Fruit fly (Drosophila melanogaster) whole organism, wandering third instar larva: ENCODE data around the gene CG2124.

Source experiments
- Abd-B ChIP-seq: fragments of >200 bp; optimal IDR thresholded peaks from 2 replicates; lab custom pipeline; 2017; ENCODE audit warnings: missing biosample characterization, missing genetic modification characterization
- CG32264 ChIP-seq: fragments of 200-800 bp; sonication (Bioruptor generic); optimal IDR thresholded peaks from 2 replicates; lab custom pipeline; 2016; ENCODE audit warnings: missing biosample characterization, missing genetic modification characterization
- CG9705 ChIP-seq: fragments of 200-800 bp; sonication (Bioruptor generic); optimal IDR thresholded peaks from 2 replicates; lab custom pipeline; 2018; ENCODE audit warnings: missing biosample characterization, mild to moderate bottlenecking, missing genetic modification characterization
- CrebA ChIP-seq: fragments of 200-800 bp; sonication (Bioruptor generic); optimal IDR thresholded peaks from 2 replicates; lab custom pipeline; 2016; ENCODE audit warnings: missing biosample characterization, mild to moderate bottlenecking, missing genetic modification characterization, borderline replicate concordance
- Dfd ChIP-seq: fragments of >200 bp; optimal IDR thresholded peaks from 2 replicates; lab custom pipeline; 2017; ENCODE audit warnings: missing biosample characterization, missing genetic modification characterization
- Dif ChIP-seq: fragments of 200-275, 200-300 bp; sonication (Bioruptor generic); optimal IDR thresholded peaks from 2 replicates; lab custom pipeline; 2018; ENCODE audit warnings: missing biosample characterization, missing genetic modification characterization; ENCODE audit not compliant: partially characterized antibody
- GATAd ChIP-seq: sonication (Bioruptor generic); optimal IDR thresholded peaks from 2 replicates; lab custom pipeline; 2016; ENCODE audit warnings: missing biosample characterization, missing genetic modification characterization
- HLH106 ChIP-seq: fragments of 200-800 bp; optimal IDR thresholded peaks from 3 replicates; lab custom pipeline; 2019; ENCODE audit warnings: missing biosample characterization, mild to moderate bottlenecking, missing genetic modification characterization, moderate library complexity
- Hnf4 ChIP-seq: fragments of 200-800 bp; sonication (Bioruptor generic); optimal IDR thresholded peaks from 2 replicates; lab custom pipeline; 2016; ENCODE audit warnings: missing biosample characterization, mild to moderate bottlenecking, missing genetic modification characterization
- Hr78 ChIP-seq: fragments of >200 bp; optimal IDR thresholded peaks from 2 replicates; lab custom pipeline; 2017; ENCODE audit warnings: missing biosample characterization, missing genetic modification characterization
- Hr83 ChIP-seq: fragments of 200-300 bp; sonication (Bioruptor generic); optimal IDR thresholded peaks from 2 replicates; lab custom pipeline; 2016; ENCODE audit warnings: missing biosample characterization, mild to moderate bottlenecking, missing genetic modification characterization, moderate library complexity; ENCODE audit not compliant: poor library complexity, severe bottlenecking
- Jra ChIP-seq: sonication (Bioruptor generic); optimal IDR thresholded peaks from 2 replicates; lab custom pipeline; 2016; ENCODE audit warnings: missing biosample characterization, missing genetic modification characterization
- Mio ChIP-seq: sonication (Bioruptor generic); optimal IDR thresholded peaks from 2 replicates; lab custom pipeline; 2016; ENCODE audit warnings: missing biosample characterization, missing genetic modification characterization
- Myc ChIP-seq: fragments of >200 bp; optimal IDR thresholded peaks from 2 replicates; lab custom pipeline; 2017
- N ChIP-seq: fragments of >200 bp; optimal IDR thresholded peaks from 2 replicates; lab custom pipeline; 2018; ENCODE audit warnings: missing biosample characterization, missing external identifiers, missing genetic modification characterization
- OdsH ChIP-seq: fragments of 200-800 bp; sonication (Bioruptor generic); optimal IDR thresholded peaks from 2 replicates; lab custom pipeline; 2016; ENCODE audit warnings: missing biosample characterization, mild to moderate bottlenecking, missing genetic modification characterization
- Rel ChIP-seq, 2 experiments: fragments of 200-800 bp; sonication (Bioruptor generic) in 1 of 2; optimal IDR thresholded peaks; 2 replicates in 1 of 2; 3 replicates in 1 of 2; lab custom pipeline; 2016 to 2019; ENCODE audit warnings: mild to moderate bottlenecking in 2 of 2, missing biosample characterization in 2 of 2, missing genetic modification characterization in 2 of 2, moderate library complexity in 1 of 2
- Sp1 ChIP-seq: fragments of 200-800 bp; sonication (Bioruptor generic); optimal IDR thresholded peaks from 3 replicates; lab custom pipeline; 2019; ENCODE audit warnings: missing biosample characterization, mild to moderate bottlenecking, missing genetic modification characterization, moderate library complexity
- Vsx2 ChIP-seq: fragments of 200-300, 225-300 bp; sonication (Bioruptor generic); optimal IDR thresholded peaks from 2 replicates; lab custom pipeline; 2018; ENCODE audit warnings: missing biosample characterization, missing genetic modification characterization; ENCODE audit not compliant: partially characterized antibody
- br ChIP-seq: fragments of 200-800 bp; sonication (Bioruptor generic); optimal IDR thresholded peaks from 2 replicates; lab custom pipeline; 2016; ENCODE audit warnings: missing biosample characterization, missing genetic modification characterization
- brk ChIP-seq: fragments of 200-800 bp; sonication (Bioruptor generic); optimal IDR thresholded peaks from 2 replicates; lab custom pipeline; 2016; ENCODE audit warnings: missing biosample characterization, mild to moderate bottlenecking, missing genetic modification characterization
- dl ChIP-seq, 2 experiments: fragments of 175-275, 200-275 bp in 1 of 2; fragments of 200-275 bp in 1 of 2; sonication (Bioruptor generic); optimal IDR thresholded peaks; lab custom pipeline; 2018; ENCODE audit warnings: mild to moderate bottlenecking in 2 of 2, missing biosample characterization in 2 of 2, missing genetic modification characterization in 2 of 2, moderate library complexity in 2 of 2; ENCODE audit not compliant: partially characterized antibody in 2 of 2, insufficient read depth in 1 of 2
- dmrt93B ChIP-seq: fragments of 200-800 bp; sonication (Bioruptor generic); optimal IDR thresholded peaks from 2 replicates; lab custom pipeline; 2018; ENCODE audit warnings: missing biosample characterization, mild to moderate bottlenecking, missing genetic modification characterization
- dsf ChIP-seq: sonication (Bioruptor generic); optimal IDR thresholded peaks from 2 replicates; lab custom pipeline; 2016; ENCODE audit warnings: missing biosample characterization, missing genetic modification characterization, borderline replicate concordance
- ey ChIP-seq: fragments of 200-800 bp; sonication (Bioruptor generic); optimal IDR thresholded peaks from 2 replicates; lab custom pipeline; 2016; ENCODE audit warnings: missing biosample characterization, missing genetic modification characterization
- foxo ChIP-seq, 2 experiments: fragments of 200-800 bp; sonication (Bioruptor generic); optimal IDR thresholded peaks; 2 replicates in 1 of 2; 3 replicates in 1 of 2; lab custom pipeline; 2016 to 2017; ENCODE audit warnings: missing biosample characterization in 2 of 2, missing genetic modification characterization in 2 of 2
- fru ChIP-seq: fragments of 200-800 bp; sonication (Bioruptor generic); optimal IDR thresholded peaks from 3 replicates; lab custom pipeline; 2016; ENCODE audit warnings: missing biosample characterization, mild to moderate bottlenecking, missing genetic modification characterization
- h ChIP-seq: fragments of 200-800 bp; sonication (Bioruptor generic); optimal IDR thresholded peaks from 3 replicates; lab custom pipeline; 2016; ENCODE audit warnings: missing biosample characterization, mild to moderate bottlenecking, missing genetic modification characterization
- jim ChIP-seq: fragments of 175-275, 200-325 bp; sonication (Bioruptor generic); optimal IDR thresholded peaks from 2 replicates; lab custom pipeline; 2016; ENCODE audit warnings: missing biosample characterization, mild to moderate bottlenecking, missing genetic modification characterization
- lola ChIP-seq: fragments of >200 bp; optimal IDR thresholded peaks from 2 replicates; lab custom pipeline; 2017; ENCODE audit warnings: missing biosample characterization, missing genetic modification characterization
- pan ChIP-seq: fragments of >200 bp; optimal IDR thresholded peaks from 2 replicates; lab custom pipeline; 2017
- psq ChIP-seq: fragments of 200-800 bp; sonication (Bioruptor generic); optimal IDR thresholded peaks from 3 replicates; lab custom pipeline; 2017; ENCODE audit warnings: missing biosample characterization, mild to moderate bottlenecking, missing genetic modification characterization, moderate library complexity
- rgr ChIP-seq: fragments of 200-800 bp; sonication (Bioruptor generic); optimal IDR thresholded peaks from 3 replicates; lab custom pipeline; 2016; ENCODE audit warnings: missing biosample characterization, mild to moderate bottlenecking, missing genetic modification characterization
- sage ChIP-seq: fragments of 200-800 bp; sonication (Bioruptor generic); optimal IDR thresholded peaks from 2 replicates; lab custom pipeline; 2016; ENCODE audit warnings: missing biosample characterization, mild to moderate bottlenecking, missing genetic modification characterization
- sv ChIP-seq: fragments of 200-800 bp; sonication (Bioruptor generic); optimal IDR thresholded peaks from 3 replicates; lab custom pipeline; 2016; ENCODE audit warnings: missing biosample characterization, missing genetic modification characterization
- tai ChIP-seq: sonication (Bioruptor generic); optimal IDR thresholded peaks from 2 replicates; lab custom pipeline; 2016; ENCODE audit warnings: missing biosample characterization, missing genetic modification characterization
- usp ChIP-seq: fragments of >200 bp; optimal IDR thresholded peaks from 2 replicates; lab custom pipeline; 2017; ENCODE audit warnings: missing biosample characterization, missing genetic modification characterization
- woc ChIP-seq: sonication (Bioruptor generic); optimal IDR thresholded peaks from 2 replicates; lab custom pipeline; 2016; ENCODE audit warnings: missing biosample characterization, mild to moderate bottlenecking, missing genetic modification characterization

The CG2124 gene

DNA sequence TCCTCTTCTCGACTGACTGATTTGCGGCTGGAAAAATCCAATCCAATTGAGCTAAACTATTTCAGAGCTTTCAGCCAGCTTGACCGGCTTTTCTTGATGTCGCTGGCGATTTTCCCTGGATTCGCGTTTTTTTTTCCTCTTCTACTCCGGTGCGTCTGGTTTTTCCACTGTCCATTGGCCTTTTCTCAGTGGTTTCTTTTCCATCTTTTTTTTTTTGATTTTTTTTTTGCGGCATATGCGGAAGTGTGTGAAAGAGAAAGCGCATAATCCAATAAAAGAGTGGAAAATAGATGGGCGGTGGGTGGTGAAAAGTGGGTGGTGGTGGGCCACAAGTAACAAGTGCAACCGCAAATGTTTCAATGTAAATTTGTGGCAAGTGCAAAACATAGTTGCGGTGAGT lies 37.9 kb upstream of the CG2124 start:
- no peak for TF ChIP-seq Dif (GFP tag; lab: Kevin White, UChicago)
- TF ChIP-seq fru: no peak
- no peak for TF ChIP-seq HLH106 (tag; lab: Kevin White, UChicago)
- no peak for TF ChIP-seq psq
- no peak for TF ChIP-seq GATAd
- TF ChIP-seq sv: no peak
- no peak for TF ChIP-seq dsf (GFP tag; lab: Kevin White, UChicago)

DNA sequence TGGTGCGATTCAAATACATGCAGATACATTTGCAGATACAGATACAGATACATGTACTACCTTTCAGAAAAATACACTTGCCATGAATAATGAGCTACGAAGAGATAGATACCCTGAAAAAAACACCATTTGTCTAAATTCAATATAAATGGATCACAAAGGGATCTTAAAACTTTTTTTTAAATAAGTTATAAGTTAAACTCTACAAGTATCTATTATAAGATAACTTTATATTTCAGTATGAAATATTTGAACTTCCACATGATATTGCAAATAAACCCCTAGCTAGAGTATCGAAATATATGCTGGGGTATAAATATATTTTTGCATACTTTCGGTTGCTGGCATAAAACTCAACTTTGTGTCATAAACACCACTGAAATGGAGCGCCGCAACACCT lies 34.5 kb upstream of the CG2124 start:
- peak; percentile 74 for TF ChIP-seq rgr (GFP tag; lab: Kevin White, UChicago)
- TF ChIP-seq CG9705 (GFP tag; lab: Kevin White, UChicago): no peak
- peak; percentile 30 for TF ChIP-seq brk (GFP tag; lab: Kevin White, UChicago)
- peak; percentile 63 for TF ChIP-seq OdsH
- TF ChIP-seq Hnf4 (GFP tag; lab: Kevin White, UChicago): peak; percentile 20
- peak in 1 of 2 experiments; percentile 71 for TF ChIP-seq foxo (GFP tag; optimal IDR thresholded peaks at IDR 0.05; lab: Kevin White, UChicago)
- no peak for TF ChIP-seq CG32264
- TF ChIP-seq tai (GFP tag; lab: Kevin White, UChicago): no peak
- TF ChIP-seq Dif (GFP tag; lab: Kevin White, UChicago): no peak
- no peak for TF ChIP-seq usp (GFP tag; lab: Kevin White, UChicago)
- TF ChIP-seq Dfd (GFP tag; lab: Kevin White, UChicago): no peak
- no peak for TF ChIP-seq jim (GFP tag; lab: Kevin White, UChicago)
- TF ChIP-seq Mio (GFP tag; lab: Kevin White, UChicago): no peak
- TF ChIP-seq Hr83 (GFP tag; lab: Kevin White, UChicago): no peak
- TF ChIP-seq woc (GFP tag; lab: Kevin White, UChicago): peak; percentile 52
- TF ChIP-seq lola (GFP tag; lab: Kevin White, UChicago): no peak
- no peak for TF ChIP-seq CrebA (GFP tag; lab: Kevin White, UChicago)
- no peak for TF ChIP-seq sage (GFP tag; lab: Kevin White, UChicago)
- peak; percentile 31 for TF ChIP-seq N (GFP tag; lab: Kevin White, UChicago)
- peak; percentile 56 for TF ChIP-seq psq
- no peak for TF ChIP-seq Abd-B (GFP tag; lab: Kevin White, UChicago)
- no peak for TF ChIP-seq br (GFP tag; lab: Kevin White, UChicago)
- TF ChIP-seq Myc (lab: Kevin White, UChicago): peak; percentile 37
- peak; percentile 54 for TF ChIP-seq fru
- TF ChIP-seq h (GFP tag; lab: Kevin White, UChicago): peak; percentile 63
- TF ChIP-seq Hr78 (GFP tag; lab: Kevin White, UChicago): no peak
- no peak for TF ChIP-seq dl (GFP tag; optimal IDR thresholded peaks at IDR 0.05; lab: Kevin White, UChicago; ENCODE audit: insufficient read depth in 1 of 2, partially characterized antibody in 2 of 2)
- peak; percentile 62 for TF ChIP-seq HLH106 (tag; lab: Kevin White, UChicago)
- TF ChIP-seq pan (lab: Kevin White, UChicago): no peak
- peak; percentile 20 for TF ChIP-seq dmrt93B (GFP tag; lab: Kevin White, UChicago)
- TF ChIP-seq dsf (GFP tag; lab: Kevin White, UChicago): no peak
- TF ChIP-seq GATAd: no peak
- TF ChIP-seq Sp1 (GFP tag; lab: Kevin White, UChicago): peak; percentile 51
- no peak for TF ChIP-seq Rel (GFP tag; optimal IDR thresholded peaks at IDR 0.05; lab: Kevin White, UChicago)
- TF ChIP-seq Rel (tag; optimal IDR thresholded peaks at IDR 0.05; lab: Kevin White, UChicago): no peak
- TF ChIP-seq Vsx2 (GFP tag; lab: Kevin White, UChicago): no peak
- TF ChIP-seq sv: no peak
- no peak for TF ChIP-seq Jra (GFP tag; lab: Kevin White, UChicago)
- peak; percentile 36 for TF ChIP-seq ey

DNA sequence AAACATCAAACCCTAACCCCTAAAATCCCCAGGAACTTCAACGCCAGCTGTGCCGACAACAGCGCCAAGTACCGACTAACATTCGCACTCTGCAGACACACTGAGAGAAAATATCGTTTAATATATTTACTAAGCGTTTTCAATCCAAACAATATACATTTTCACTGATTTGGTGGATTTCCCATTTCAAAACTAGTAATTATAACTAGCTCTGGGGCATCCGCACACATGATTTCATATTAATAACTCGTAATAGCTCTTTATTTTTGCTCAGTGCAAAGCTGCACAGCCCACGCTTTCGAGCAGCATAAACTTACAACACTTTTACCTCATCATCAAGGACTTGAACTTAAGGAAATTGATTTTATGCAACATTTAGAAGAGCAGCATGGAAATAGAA lies 31.8 kb upstream of the CG2124 start:
- TF ChIP-seq psq: no peak
- no peak for TF ChIP-seq brk (GFP tag; lab: Kevin White, UChicago)
- TF ChIP-seq Dif (GFP tag; lab: Kevin White, UChicago): no peak
- no peak for TF ChIP-seq dmrt93B (GFP tag; lab: Kevin White, UChicago)
- TF ChIP-seq OdsH: no peak
- no peak for TF ChIP-seq Mio (GFP tag; lab: Kevin White, UChicago)
- TF ChIP-seq, all 38 proteins: peak for 0
